Worm (Caenorhabditis elegans) whole organism, L1 larva: ENCODE measurements around the gene mrps-24.

Experiments
- fkh-10 ChIP-seq: sonication (generic microtip); optimal IDR thresholded peaks from 2 replicates; lab custom pipeline; 2017; ENCODE audit warnings: missing biosample characterization, missing genetic modification reagents, missing genetic modification characterization
- skn-1 ChIP-seq: fragments of 150-350 bp; optimal IDR thresholded peaks from 2 replicates; lab custom pipeline; 2014; ENCODE audit warnings: missing biosample characterization, missing genetic modification characterization
- unc-62 ChIP-seq: fragments of 150-350 bp; optimal IDR thresholded peaks from 2 replicates; lab custom pipeline; 2014; ENCODE audit warnings: missing biosample characterization, missing genetic modification reagents, missing genetic modification characterization

DNA sequence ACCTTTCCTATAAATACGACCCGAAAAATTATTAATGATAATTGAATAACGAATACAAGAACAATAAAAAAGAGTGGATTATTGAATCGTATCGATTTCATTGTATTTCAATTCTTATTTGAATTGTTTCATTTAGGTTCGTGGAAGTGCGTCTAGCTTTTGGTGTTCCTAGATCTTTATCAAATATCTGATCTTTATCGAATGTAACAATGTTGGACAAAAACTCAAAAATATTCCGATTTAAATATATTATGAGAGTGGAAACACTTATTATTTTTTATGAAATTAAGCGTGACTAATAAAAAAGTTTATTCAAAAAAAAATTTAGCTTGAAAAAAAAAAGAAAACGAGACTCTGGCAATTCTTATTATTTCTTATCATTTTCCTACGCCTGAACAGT lies 22.1 kb downstream of the mrps-24 start, which contains the start of the genes C50F7.9 and C50F7.3:
- no peak for TF ChIP-seq skn-1
- TF ChIP-seq unc-62 (GFP tag; lab: Kevin White, UChicago): no peak
- TF ChIP-seq fkh-10 (GFP tag; lab: Kevin White, UChicago): no peak
